Worm (Caenorhabditis elegans): ENCODE measurements around the gene T23D5.8.

DNA sequence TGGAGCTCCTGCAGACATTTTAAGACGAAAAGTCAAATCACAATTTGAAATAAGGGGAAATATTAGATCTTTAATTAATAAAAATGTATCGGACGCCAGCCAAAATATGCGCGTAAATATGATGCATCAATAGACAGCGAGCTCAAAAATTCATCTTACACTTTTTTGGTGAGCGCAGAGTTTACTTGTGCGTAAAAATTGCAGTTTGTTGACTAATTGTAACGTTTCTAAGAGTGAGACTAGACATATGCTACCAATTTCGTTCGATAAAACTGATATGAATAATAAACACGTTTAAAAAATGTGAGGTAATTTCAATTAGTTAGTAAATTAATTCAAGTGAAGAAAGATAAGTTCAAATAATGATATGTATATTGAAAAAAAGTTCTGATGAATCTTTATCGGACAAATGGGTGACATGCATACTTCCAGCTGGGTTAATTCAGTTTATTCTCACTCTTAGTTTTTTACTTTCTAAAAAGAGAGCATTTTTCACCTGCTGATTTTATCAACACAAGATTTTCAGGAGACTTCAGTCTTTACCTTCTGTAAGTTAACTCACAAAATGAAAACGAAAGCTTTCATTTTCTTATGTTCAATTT, 31.0 kb upstream of the T23D5.8 start, which contains the start of the genes nhr-285 and irld-52:
- TF ChIP-seq nhr-25 (tag; optimal IDR thresholded peaks at IDR 0.05) (no peak), tbx-2 (tag; optimal IDR thresholded peaks at IDR 0.05) (no peak), unc-62 (GFP tag; optimal IDR thresholded peaks at IDR 0.05) (no peak), eor-1 (tag; optimal IDR thresholded peaks at IDR 0.05) (no peak), nhr-76 (tag; optimal IDR thresholded peaks at IDR 0.05) (no peak), egl-27 (tag; optimal IDR thresholded peaks at IDR 0.05) (no peak), ama-1 (optimal IDR thresholded peaks at IDR 0.05) (no peak), ZK546.5 (tag; optimal IDR thresholded peaks at IDR 0.05) (no peak), lin-15B (tag; optimal IDR thresholded peaks at IDR 0.05) (no peak)

Measured in whole organism, L3 larva.